Fruit fly (Drosophila melanogaster): ENCODE results near the gene CG42302.

dm6 chrX:18699268-18700140, 26.0 kb downstream of the CG42302 start:
- no peak for TF ChIP-seq CG8478 (optimal IDR thresholded peaks at IDR 0.05)
- TF ChIP-seq CTCF (optimal IDR thresholded peaks at IDR 0.05) = no peak

Data from S2 (cell line).